Fruit fly (Drosophila melanogaster) whole organism, embryonic: ENCODE measurements around the gene CG7016.

Experiments used
- Abd-B ChIP-seq: fragments of 200-800 bp; sonication (Bioruptor generic); optimal IDR thresholded peaks from 2 replicates; lab custom pipeline; 2018; ENCODE audit warnings: missing biosample characterization, mild to moderate bottlenecking, missing genetic modification characterization, moderate library complexity
- B-H1 ChIP-seq: fragments of 200-800 bp; sonication (Bioruptor generic); IDR thresholded peaks from 3 replicates; pipeline ENCODE4 v1.3.6; 2022; ENCODE audit warnings: missing biosample characterization, missing genetic modification characterization
- CG10147 ChIP-seq: fragments of 200-800 bp; sonication (Bioruptor generic); optimal IDR thresholded peaks from 2 replicates; lab custom pipeline; 2019; ENCODE audit warnings: missing biosample characterization, mild to moderate bottlenecking, missing genetic modification characterization, moderate library complexity
- CG1024 ChIP-seq: fragments of 200-800 bp; sonication (Bioruptor generic); IDR thresholded peaks from 2 replicates; pipeline ENCODE4 v1.3.6; 2022; ENCODE audit warnings: missing biosample characterization, missing genetic modification characterization
- CG12155 ChIP-seq: fragments of 200-800 bp; sonication (Bioruptor generic); optimal IDR thresholded peaks from 3 replicates; lab custom pipeline; 2016; ENCODE audit warnings: missing biosample characterization, missing genetic modification characterization
- CG12942 ChIP-seq: fragments of 200-800 bp; sonication (Bioruptor generic); optimal IDR thresholded peaks from 3 replicates; lab custom pipeline; 2016; ENCODE audit warnings: missing biosample characterization, missing genetic modification characterization
- CG13894 ChIP-seq: fragments of 200-800 bp; sonication (Bioruptor generic); optimal IDR thresholded peaks from 3 replicates; lab custom pipeline; 2018; ENCODE audit warnings: missing biosample characterization, mild to moderate bottlenecking, missing genetic modification characterization, moderate library complexity
- CG17568 ChIP-seq: fragments of 200-800 bp; sonication (Bioruptor generic); optimal IDR thresholded peaks from 2 replicates; lab custom pipeline; 2018; ENCODE audit warnings: missing biosample characterization, mild to moderate bottlenecking, missing genetic modification characterization, moderate library complexity
- CG18262 ChIP-seq: fragments of 200-800 bp; optimal IDR thresholded peaks from 3 replicates; lab custom pipeline; 2019; ENCODE audit warnings: missing biosample characterization, mild to moderate bottlenecking, missing genetic modification characterization, moderate library complexity
- CG18599 ChIP-seq: fragments of 200-800 bp; sonication (Bioruptor generic); optimal IDR thresholded peaks from 3 replicates; lab custom pipeline; 2017; ENCODE audit warnings: missing biosample characterization, missing genetic modification characterization, mild to moderate bottlenecking, moderate library complexity, missing genetic modification reagents
- CG2120 ChIP-seq: fragments of 200-800 bp; sonication (Bioruptor generic); optimal IDR thresholded peaks from 3 replicates; lab custom pipeline; 2016; ENCODE audit warnings: missing biosample characterization, missing genetic modification characterization
- CG2712 ChIP-seq: fragments of 200-800 bp; optimal IDR thresholded peaks from 3 replicates; lab custom pipeline; 2019; ENCODE audit warnings: missing biosample characterization, mild to moderate bottlenecking, missing genetic modification characterization, moderate library complexity
- CG3065 ChIP-seq: fragments of 200-800 bp; sonication (Bioruptor generic); optimal IDR thresholded peaks from 2 replicates; lab custom pipeline; 2016; ENCODE audit warnings: missing biosample characterization, missing genetic modification characterization
- CG31388 ChIP-seq: fragments of 200-800 bp; sonication (Bioruptor generic); optimal IDR thresholded peaks from 2 replicates; lab custom pipeline; 2016; ENCODE audit warnings: missing biosample characterization, missing genetic modification characterization
- CG31441 ChIP-seq: fragments of 200-800 bp; sonication (Bioruptor generic); IDR thresholded peaks from 2 replicates; pipeline ENCODE4 v1.3.6; 2022; ENCODE audit warnings: missing biosample characterization, missing genetic modification characterization
- CG3163 ChIP-seq: fragments of 200-800 bp; sonication (Bioruptor generic); optimal IDR thresholded peaks from 3 replicates; lab custom pipeline; 2016; ENCODE audit warnings: missing biosample characterization, missing genetic modification characterization
- CG3838 ChIP-seq: fragments of 200-800 bp; sonication (Bioruptor generic); optimal IDR thresholded peaks from 3 replicates; lab custom pipeline; 2016; ENCODE audit warnings: missing biosample characterization, missing genetic modification characterization
- CG6654 ChIP-seq: fragments of 200-800 bp; sonication (Bioruptor generic); optimal IDR thresholded peaks from 2 replicates; lab custom pipeline; 2017; ENCODE audit warnings: missing biosample characterization, mild to moderate bottlenecking, missing genetic modification characterization
- CG7556 ChIP-seq: fragments of 200-800 bp; sonication (Bioruptor generic); optimal IDR thresholded peaks from 2 replicates; lab custom pipeline; 2017; ENCODE audit warnings: missing biosample characterization, mild to moderate bottlenecking, missing genetic modification characterization
- CG7839 ChIP-seq: fragments of 200-800 bp; sonication (Bioruptor generic); optimal IDR thresholded peaks from 3 replicates; lab custom pipeline; 2018; ENCODE audit warnings: missing biosample characterization, mild to moderate bottlenecking, missing genetic modification characterization, moderate library complexity
- CTCF ChIP-seq: fragments of 200-800 bp; sonication (Bioruptor generic); optimal IDR thresholded peaks from 2 replicates; lab custom pipeline; 2017; ENCODE audit warnings: missing biosample characterization, mild to moderate bottlenecking, missing genetic modification characterization, moderate library complexity
- Doc2 ChIP-seq: fragments of 200-800 bp; sonication (Bioruptor generic); IDR thresholded peaks from 2 replicates; pipeline ENCODE4 v1.3.6; 2022; ENCODE audit warnings: missing biosample characterization, missing genetic modification characterization
- Ets97D ChIP-seq: fragments of 200-800 bp; sonication (Bioruptor generic); optimal IDR thresholded peaks from 3 replicates; lab custom pipeline; 2016; ENCODE audit warnings: missing biosample characterization, missing genetic modification characterization
- HLH3B ChIP-seq: fragments of 200-800 bp; sonication (Bioruptor generic); IDR thresholded peaks from 2 replicates; pipeline ENCODE4 v1.3.6; 2022; ENCODE audit warnings: missing biosample characterization, missing genetic modification characterization
- Hey ChIP-seq: fragments of 200-800 bp; sonication (Bioruptor generic); optimal IDR thresholded peaks from 3 replicates; lab custom pipeline; 2018; ENCODE audit warnings: missing biosample characterization, mild to moderate bottlenecking, missing genetic modification characterization
- Hmr ChIP-seq: fragments of 200-800 bp; sonication (Bioruptor generic); optimal IDR thresholded peaks from 3 replicates; lab custom pipeline; 2017; ENCODE audit warnings: mild to moderate bottlenecking, missing biosample characterization, missing genetic modification reagents, missing genetic modification characterization
- NK7.1 ChIP-seq: fragments of 200-800 bp; sonication (Bioruptor generic); optimal IDR thresholded peaks from 3 replicates; lab custom pipeline; 2016; ENCODE audit warnings: missing biosample characterization, missing genetic modification characterization
- Nf-YA ChIP-seq: fragments of 200-800 bp; sonication (Bioruptor generic); IDR thresholded peaks from 2 replicates; pipeline ENCODE4 v1.3.6; 2022; ENCODE audit warnings: missing biosample characterization, missing genetic modification characterization
- Pdp1 ChIP-seq, 2 experiments: fragments of 200-800 bp; sonication (Bioruptor generic); optimal IDR thresholded peaks; 3 replicates each; lab custom pipeline; 2016; ENCODE audit warnings: missing biosample characterization in 2 of 2, missing genetic modification characterization in 2 of 2, mild to moderate bottlenecking in 1 of 2, moderate library complexity in 1 of 2
- Rfx ChIP-seq: fragments of 200-800 bp; sonication (Bioruptor generic); IDR thresholded peaks from 2 replicates; pipeline ENCODE4 v1.3.6; 2022; ENCODE audit warnings: missing biosample characterization, missing genetic modification characterization
- Side ChIP-seq: fragments of 200-800 bp; sonication (Bioruptor generic); optimal IDR thresholded peaks from 2 replicates; lab custom pipeline; 2016; ENCODE audit warnings: missing biosample characterization, missing genetic modification characterization
- ab ChIP-seq: fragments of 200-800 bp; sonication (Bioruptor generic); optimal IDR thresholded peaks from 2 replicates; lab custom pipeline; 2016; ENCODE audit warnings: missing biosample characterization, missing genetic modification characterization
- abd-A ChIP-seq: fragments of 200-800 bp; sonication (Bioruptor generic); optimal IDR thresholded peaks from 3 replicates; lab custom pipeline; 2019; ENCODE audit warnings: missing biosample characterization, mild to moderate bottlenecking, missing genetic modification characterization, moderate library complexity
- ara ChIP-seq: fragments of 200-800 bp; sonication (Bioruptor generic); IDR thresholded peaks from 2 replicates; pipeline ENCODE4 v1.3.6; 2022; ENCODE audit warnings: missing biosample characterization, missing genetic modification characterization
- bsh ChIP-seq, 2 experiments: fragments of 200-800 bp; sonication (Bioruptor generic); optimal IDR thresholded peaks; 2 replicates each; lab custom pipeline; 2017 to 2018; ENCODE audit warnings: mild to moderate bottlenecking in 2 of 2, missing biosample characterization in 2 of 2, missing genetic modification characterization in 2 of 2, moderate library complexity in 1 of 2
- dysf ChIP-seq: fragments of 200-800 bp; sonication (Bioruptor generic); IDR thresholded peaks from 3 replicates; pipeline ENCODE4 v1.3.6; 2022; ENCODE audit warnings: missing biosample characterization, missing genetic modification characterization
- eyg ChIP-seq: fragments of 200-800 bp; sonication (Bioruptor generic); optimal IDR thresholded peaks from 3 replicates; lab custom pipeline; 2016; ENCODE audit warnings: missing biosample characterization, missing genetic modification characterization
- gem ChIP-seq: fragments of 200-800 bp; sonication (Bioruptor generic); optimal IDR thresholded peaks from 2 replicates; lab custom pipeline; 2019; ENCODE audit warnings: missing biosample characterization, mild to moderate bottlenecking, missing genetic modification characterization, moderate library complexity
- grn ChIP-seq: fragments of 200-800 bp; sonication (Bioruptor generic); optimal IDR thresholded peaks from 3 replicates; lab custom pipeline; 2017; ENCODE audit warnings: missing biosample characterization, missing genetic modification characterization
- maf-S ChIP-seq: fragments of 200-800 bp; sonication (Bioruptor generic); optimal IDR thresholded peaks from 2 replicates; lab custom pipeline; 2016; ENCODE audit warnings: missing biosample characterization, missing genetic modification characterization
- mam ChIP-seq: fragments of 200-800 bp; sonication (Bioruptor generic); optimal IDR thresholded peaks from 3 replicates; lab custom pipeline; 2016; ENCODE audit warnings: missing biosample characterization, missing genetic modification characterization
- p53 ChIP-seq: fragments of 200-800 bp; sonication (Bioruptor generic); optimal IDR thresholded peaks from 2 replicates; lab custom pipeline; 2016; ENCODE audit warnings: missing biosample characterization, missing genetic modification characterization
- pan ChIP-seq, 4 experiments: fragments of >200 bp in 3 of 4; fragments of 200-800 bp in 1 of 4; sonication (Bioruptor generic) in 1 of 4; optimal IDR thresholded peaks in 3 of 4; IDR thresholded peaks in 1 of 4; 2 replicates each; pipeline versions ENCODE4 v1.3.6 to Lab custom; 2017 to 2022; ENCODE audit warnings: missing biosample characterization in 2 of 4, missing genetic modification characterization in 2 of 4, mixed read lengths in 1 of 4
- ranshi ChIP-seq: fragments of 200-800 bp; sonication (Bioruptor generic); IDR thresholded peaks from 2 replicates; pipeline ENCODE4 v1.3.6; 2022; ENCODE audit warnings: missing biosample characterization, missing genetic modification characterization
- sd ChIP-seq: fragments of 200-800 bp; sonication (Bioruptor generic); optimal IDR thresholded peaks from 3 replicates; lab custom pipeline; 2018; ENCODE audit warnings: missing biosample characterization, mild to moderate bottlenecking, missing genetic modification characterization, moderate library complexity
- slbo ChIP-seq: fragments of 200-800 bp; sonication (Bioruptor generic); IDR thresholded peaks from 2 replicates; pipeline ENCODE4 v1.3.6; 2022; ENCODE audit warnings: missing biosample characterization, missing genetic modification characterization
- slou ChIP-seq: fragments of 200-800 bp; sonication (Bioruptor generic); optimal IDR thresholded peaks from 3 replicates; lab custom pipeline; 2016; ENCODE audit warnings: missing biosample characterization, missing genetic modification characterization
- ssp ChIP-seq: fragments of 200-800 bp; sonication (Bioruptor generic); IDR thresholded peaks from 2 replicates; pipeline ENCODE4 v1.3.6; 2022; ENCODE audit warnings: missing biosample characterization, missing genetic modification characterization
- ttk ChIP-seq: fragments of 200-800 bp; sonication (Bioruptor generic); IDR thresholded peaks from 2 replicates; pipeline ENCODE4 v2.1.2; 2022; ENCODE audit warnings: missing biosample characterization, missing genetic modification characterization
- tx ChIP-seq: fragments of 200-800 bp; sonication (Bioruptor generic); optimal IDR thresholded peaks from 2 replicates; lab custom pipeline; 2016; ENCODE audit warnings: missing biosample characterization, missing genetic modification characterization
- vfl ChIP-seq: fragments of 200-800 bp; sonication (Bioruptor generic); optimal IDR thresholded peaks from 2 replicates; lab custom pipeline; 2016; ENCODE audit warnings: missing biosample characterization, missing genetic modification characterization

Gene CG7016

DNA sequence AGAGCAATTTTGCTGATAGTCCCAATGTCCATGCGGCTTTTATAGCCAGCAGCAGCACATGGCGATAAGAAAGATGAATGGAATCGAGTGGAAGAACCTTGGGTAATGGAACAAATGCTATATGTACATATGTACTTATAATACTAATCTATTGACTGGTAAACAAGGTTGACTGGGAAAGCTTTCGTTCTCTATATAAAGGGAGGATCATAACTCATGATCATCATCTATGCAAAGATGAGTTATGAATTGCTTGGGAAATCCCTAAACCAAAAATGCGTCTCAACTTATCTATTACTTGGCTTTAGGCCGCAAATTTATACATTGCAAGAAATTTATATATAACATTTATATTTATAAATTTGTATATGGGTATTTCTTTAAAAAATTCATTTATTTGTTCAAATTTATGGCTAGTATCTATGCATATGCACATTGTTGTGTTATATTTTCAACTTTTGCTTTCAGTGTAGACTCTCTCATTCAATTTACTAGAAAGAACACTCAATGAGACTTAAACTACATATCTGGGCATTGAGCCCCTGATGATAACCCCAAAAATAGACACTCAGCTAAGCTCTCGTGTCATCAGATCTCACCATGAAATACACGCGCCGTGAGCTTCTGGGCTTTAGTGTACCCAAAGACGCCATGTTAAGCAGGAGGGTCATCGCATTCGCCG is 2.1 kb downstream of the CG7016 start, which contains the start of the genes Srg1 and Elal (continued):
- TF ChIP-seq p53 (GFP tag; lab: Kevin White, UChicago) (no peak), ara (GFP tag; lab: Robert Waterston, UW) (no peak), CG10147 (GFP tag; lab: Kevin White, UChicago) (no peak), NK7.1 (GFP tag; lab: Kevin White, UChicago) (no peak), ab (GFP tag; lab: Kevin White, UChicago) (no peak), bsh (GFP tag; optimal IDR thresholded peaks at IDR 0.05; lab: Kevin White, UChicago) (peak in 1 of 2 experiments; percentile 22), Nf-YA (GFP tag; lab: Robert Waterston, UW) (no peak), abd-A (no peak), HLH3B (GFP tag; lab: Robert Waterston, UW) (no peak), vfl (GFP tag; lab: Kevin White, UChicago) (no peak), ranshi (GFP tag; lab: Robert Waterston, UW) (0 out of 2 replicates have a peak, but pooled peaks have one; percentile 39), dysf (peak; percentile 41; the same call in 1 of the 3 replicates), CG7556 (GFP tag; lab: Kevin White, UChicago) (peak; percentile 33), grn (no peak), CG18262 (tag; lab: Kevin White, UChicago) (no peak), CG2712 (peak; percentile 40), Pdp1 (GFP tag; optimal IDR thresholded peaks at IDR 0.05; lab: Kevin White, UChicago) (no peak), CG6654 (GFP tag; lab: Kevin White, UChicago) (no peak), CG31388 (GFP tag; lab: Kevin White, UChicago) (no peak), slou (GFP tag; lab: Kevin White, UChicago) (no peak), sd (tag; lab: Kevin White, UChicago) (no peak), CG12942 (GFP tag; lab: Kevin White, UChicago) (no peak), Abd-B (no peak), tx (GFP tag; lab: Kevin White, UChicago) (no peak), CG2120 (peak; percentile 25), CG17568 (GFP tag; lab: Kevin White, UChicago) (no peak), ssp (GFP tag; lab: Robert Waterston, UW) (no peak), CG3838 (no peak), gem (tag; lab: Kevin White, UChicago) (no peak), eyg (GFP tag; lab: Kevin White, UChicago) (no peak), Rfx (GFP tag; lab: Robert Waterston, UW) (peak; percentile 44; the same call in 1 of the 2 replicates), ttk (GFP tag; lab: Robert Waterston, UW) (no peak), Ets97D (GFP tag; lab: Kevin White, UChicago) (no peak), B-H1 (GFP tag; lab: Robert Waterston, UW) (no peak), CG3065 (no peak), Hey (no peak), Side (no peak), CTCF (GFP tag; lab: Kevin White, UChicago) (no peak), CG12155 (no peak), CG7839 (peak; percentile 49), CG1024 (GFP tag; lab: Robert Waterston, UW) (no peak), CG31441 (no peak), CG18599 (GFP tag; lab: Kevin White, UChicago) (peak; percentile 61), mam (GFP tag; lab: Kevin White, UChicago) (no peak), Hmr (GFP tag; lab: Kevin White, UChicago) (peak; percentile 14), pan (optimal IDR thresholded peaks at IDR 0.05; lab: Kevin White, UChicago) (no peak), pan (GFP tag; optimal IDR thresholded peaks at IDR 0.05 in 1 of 2, IDR thresholded peaks at IDR 0.05 in 1 of 2) (no peak), Doc2 (GFP tag; lab: Robert Waterston, UW) (no peak), CG3163 (GFP tag; lab: Kevin White, UChicago) (no peak), slbo (GFP tag; lab: Robert Waterston, UW) (peak; percentile 68; the same call in 1 of the 2 replicates), maf-S (GFP tag; lab: Kevin White, UChicago) (no peak), CG13894 (no peak)
